Worm (Caenorhabditis elegans) whole organism, L2 larva: Measurements from ENCODE around the gene his-31.

Source experiments
- aly-2 ChIP-seq: fragments of 150-350 bp; optimal IDR thresholded peaks from 2 replicates; lab custom pipeline; 2014; ENCODE audit warnings: missing biosample characterization, missing genetic modification characterization
- ama-1 ChIP-seq: fragments of 150-350 bp; optimal IDR thresholded peaks from 2 replicates; lab custom pipeline; 2018; ENCODE audit warnings: inconsistent platforms
- blmp-1 ChIP-seq: sonication (generic microtip); optimal IDR thresholded peaks from 2 replicates; lab custom pipeline; 2017; ENCODE audit warnings: missing genetic modification characterization, mild to moderate bottlenecking, missing compliant biosample characterization, antibody characterized with exemption, moderate library complexity; ENCODE audit not compliant: insufficient read depth
- ceh-82 ChIP-seq: fragments of 150-350 bp; optimal IDR thresholded peaks from 2 replicates; lab custom pipeline; 2014; ENCODE audit warnings: missing biosample characterization, missing genetic modification characterization
- elt-1 ChIP-seq: fragments of 150-350 bp; optimal IDR thresholded peaks from 2 replicates; lab custom pipeline; 2014; ENCODE audit warnings: missing biosample characterization, missing genetic modification characterization
- fos-1 ChIP-seq: fragments of 150-350 bp; optimal IDR thresholded peaks from 2 replicates; lab custom pipeline; 2014; ENCODE audit warnings: missing biosample characterization, missing genetic modification characterization
- lin-11 ChIP-seq: fragments of 150-350 bp; sonication (generic microtip); optimal IDR thresholded peaks from 2 replicates; lab custom pipeline; 2014; ENCODE audit warnings: missing biosample characterization, missing genetic modification characterization, inconsistent platforms, mixed read lengths
- lin-39 ChIP-seq: fragments of 150-350 bp; optimal IDR thresholded peaks from 2 replicates; lab custom pipeline; 2014; ENCODE audit warnings: missing biosample characterization, missing genetic modification reagents, missing genetic modification characterization
- mdl-1 ChIP-seq, 2 experiments: fragments of 150-350 bp in 1 of 2; sonication (generic microtip) in 1 of 2; optimal IDR thresholded peaks; 2 replicates each; lab custom pipeline; 2017; ENCODE audit warnings: missing biosample characterization in 2 of 2, missing genetic modification characterization in 2 of 2
- nhr-11 ChIP-seq: fragments of 150-350 bp; optimal IDR thresholded peaks from 2 replicates; lab custom pipeline; 2014; ENCODE audit warnings: missing biosample characterization, missing genetic modification characterization
- nhr-237 ChIP-seq: fragments of 150-350 bp; optimal IDR thresholded peaks from 2 replicates; lab custom pipeline; 2014; ENCODE audit warnings: missing biosample characterization, missing genetic modification characterization
- nhr-77 ChIP-seq: fragments of 150-350 bp; optimal IDR thresholded peaks from 2 replicates; lab custom pipeline; 2014; ENCODE audit warnings: missing biosample characterization, missing genetic modification characterization
- peb-1 ChIP-seq: fragments of 150-350 bp; optimal IDR thresholded peaks from 2 replicates; lab custom pipeline; 2014; ENCODE audit warnings: missing biosample characterization, missing genetic modification characterization
- unc-62 ChIP-seq: fragments of 150-350 bp; optimal IDR thresholded peaks from 2 replicates; lab custom pipeline; 2014; ENCODE audit warnings: missing biosample characterization, missing genetic modification reagents, missing genetic modification characterization

ce11 chrIV:8382695-8383094 lies 48.9 kb upstream of the his-31 start, which contains the start of gene D2096.9:
- TF ChIP-seq ceh-82 (tag; lab: Kevin White, UChicago) = no peak
- no peak for TF ChIP-seq elt-1
- no peak for TF ChIP-seq mdl-1 (tag; optimal IDR thresholded peaks at IDR 0.05; lab: Kevin White, UChicago)
- no peak for TF ChIP-seq fos-1 (tag; lab: Kevin White, UChicago)
- no peak for TF ChIP-seq lin-11 (tag; lab: Kevin White, UChicago)
- TF ChIP-seq aly-2 (tag; lab: Kevin White, UChicago) = no peak
- TF ChIP-seq lin-39 (tag; lab: Kevin White, UChicago) = no peak
- TF ChIP-seq nhr-77 (tag; lab: Kevin White, UChicago) = no peak
- TF ChIP-seq unc-62 (GFP tag; lab: Kevin White, UChicago) = no peak
- no peak for TF ChIP-seq blmp-1
- no peak for TF ChIP-seq peb-1 (tag; lab: Kevin White, UChicago)
- TF ChIP-seq nhr-237 (tag; lab: Kevin White, UChicago) = no peak
- no peak for TF ChIP-seq ama-1 (lab: Kevin White, UChicago)
- no peak for TF ChIP-seq nhr-11 (tag; lab: Kevin White, UChicago)
